Worm (Caenorhabditis elegans): Measurements from ENCODE around the gene C34D10.1.
A peak's percentile ranks its signal among the peaks of the same experiment; 100 is the strongest.

ce11 chrX:8019665-8020064 is 9.6 kb upstream of the C34D10.1 start:
- TF ChIP-seq mbf-1 (tag; optimal IDR thresholded peaks at IDR 0.05) (no peak), nhr-237 (tag; optimal IDR thresholded peaks at IDR 0.05) (no peak), nhr-11 (tag; optimal IDR thresholded peaks at IDR 0.05) (no peak), nhr-129 (tag; optimal IDR thresholded peaks at IDR 0.05) (peak; percentile 93), R02D3.7 (tag; optimal IDR thresholded peaks at IDR 0.05) (no peak), lin-13 (GFP tag; optimal IDR thresholded peaks at IDR 0.05) (peak; percentile 43), fos-1 (tag; optimal IDR thresholded peaks at IDR 0.05) (peak; percentile 81), egl-27 (tag; optimal IDR thresholded peaks at IDR 0.05) (peak; percentile 72), unc-62 (GFP tag; optimal IDR thresholded peaks at IDR 0.05) (no peak)
